Fruit fly (Drosophila melanogaster) S2 (cell line): Measurements from ENCODE around the gene ppk5.

Source experiments
- CG8478 ChIP-seq: fragments of >200 bp; optimal IDR thresholded peaks from 2 replicates; lab custom pipeline; 2018
- CTCF ChIP-seq, 2 experiments: fragments of >200 bp; optimal IDR thresholded peaks; 2 replicates each; lab custom pipeline; 2018

ppk5 gene

DNA sequence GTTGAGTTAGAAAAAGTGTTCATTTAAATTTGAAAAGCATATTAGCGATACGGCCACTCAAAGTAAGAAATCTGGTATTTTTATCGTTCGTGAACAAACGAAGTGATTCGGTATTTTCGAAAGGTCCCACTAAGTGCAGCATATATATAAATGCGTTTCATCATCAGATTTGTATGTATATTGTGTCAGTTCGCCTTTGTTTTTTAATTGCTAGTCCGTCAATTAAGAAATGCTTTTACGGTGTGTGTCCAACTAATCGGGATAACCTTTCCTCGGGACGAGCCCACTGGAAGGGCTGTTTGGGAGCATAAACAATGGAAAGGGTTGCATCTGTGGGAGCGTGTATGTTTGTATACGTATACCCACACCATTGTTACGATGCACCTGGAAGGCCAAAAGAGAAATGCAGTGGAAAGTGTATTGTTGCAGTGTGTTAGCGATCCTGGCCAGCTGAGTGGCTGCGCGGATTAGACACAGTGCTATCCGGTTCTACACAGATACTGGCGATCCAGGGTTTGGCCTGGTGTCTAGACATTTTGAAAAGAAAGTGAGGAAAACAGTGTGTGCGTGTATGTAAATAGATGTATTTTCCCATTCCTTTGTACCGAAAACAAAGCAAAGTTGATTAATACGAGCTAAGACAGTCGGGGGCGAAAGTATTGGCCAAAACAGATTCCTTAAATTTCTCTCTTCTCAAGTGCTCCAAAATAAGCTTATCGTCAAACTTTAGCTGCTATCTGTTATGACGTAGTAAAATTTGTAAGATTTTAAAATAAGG lies 11.2 kb upstream of the ppk5 start, which contains the start of gene CG7611:
Gene CG7611, plus strand, starts transcription at position 128 of the 778 bp plus-strand sequence.
- no peak for TF ChIP-seq CG8478 (lab: Kevin White, UChicago)
- TF ChIP-seq CTCF (optimal IDR thresholded peaks at IDR 0.05; lab: Kevin White, UChicago): peak in 1 of 2 experiments; percentile 1

DNA sequence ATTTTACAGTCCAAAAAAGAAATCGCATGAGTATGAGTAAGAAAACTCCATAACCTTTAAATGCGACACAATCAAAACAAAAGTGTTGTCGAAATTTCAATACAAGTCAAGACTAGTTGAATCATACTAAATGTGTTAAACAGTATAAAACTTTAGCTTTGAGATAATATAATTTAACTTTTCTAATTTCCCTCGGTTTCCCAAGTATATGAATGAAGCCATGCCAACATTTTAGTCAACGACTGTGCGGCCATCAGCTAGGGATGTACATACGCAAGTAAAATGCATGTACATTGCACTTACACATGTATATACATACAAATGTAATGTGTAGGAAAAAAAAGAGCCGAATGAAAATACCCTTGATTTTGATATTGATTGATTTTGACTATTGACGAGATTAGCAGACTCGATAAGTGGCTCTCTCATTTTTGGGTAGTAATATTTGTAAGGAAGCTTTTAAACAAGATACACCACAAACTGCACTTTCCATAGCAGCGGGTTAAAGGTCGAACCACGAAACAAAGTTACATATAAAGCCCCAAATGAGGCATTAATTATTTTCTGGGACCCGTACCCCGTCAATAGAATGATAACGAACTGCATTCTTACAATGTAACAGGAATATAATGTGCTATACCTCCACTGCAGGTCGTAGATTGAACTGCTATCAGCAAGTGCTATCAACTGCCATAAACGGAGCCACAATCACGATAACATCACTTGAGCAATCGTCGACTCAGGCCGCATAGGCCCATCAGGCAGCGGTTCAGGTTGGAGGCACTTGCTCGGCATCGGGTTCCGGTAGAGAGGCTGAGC lies 10.2 kb upstream of the ppk5 start:
- TF ChIP-seq CG8478 (lab: Kevin White, UChicago) (no peak), CTCF (optimal IDR thresholded peaks at IDR 0.05; lab: Kevin White, UChicago) (no peak)

DNA sequence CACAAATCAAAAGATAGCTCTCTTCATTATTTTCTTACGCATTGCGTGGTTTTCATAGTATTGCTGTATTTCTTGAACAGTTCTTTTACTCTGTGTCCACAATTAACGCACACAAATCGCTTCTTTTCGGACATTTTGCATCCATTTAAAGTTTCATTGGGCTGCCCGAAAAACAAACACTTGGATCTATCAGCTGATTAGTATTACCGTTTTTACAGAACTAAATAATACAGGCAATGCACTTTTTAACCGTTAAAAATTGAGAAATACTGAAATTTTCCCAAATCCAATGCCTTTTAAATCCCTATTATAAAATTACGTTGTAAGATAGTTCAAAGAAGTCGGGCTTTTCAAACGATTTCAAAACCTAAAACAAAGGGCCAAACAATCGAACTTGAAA lies 5.4 kb upstream of the ppk5 start, which contains the start of gene Arv1:
Gene Arv1, minus strand, starts transcription at position 226 of the 400 bp plus-strand sequence.
- TF ChIP-seq CTCF (optimal IDR thresholded peaks at IDR 0.05; lab: Kevin White, UChicago): no peak
- no peak for TF ChIP-seq CG8478 (lab: Kevin White, UChicago)

DNA sequence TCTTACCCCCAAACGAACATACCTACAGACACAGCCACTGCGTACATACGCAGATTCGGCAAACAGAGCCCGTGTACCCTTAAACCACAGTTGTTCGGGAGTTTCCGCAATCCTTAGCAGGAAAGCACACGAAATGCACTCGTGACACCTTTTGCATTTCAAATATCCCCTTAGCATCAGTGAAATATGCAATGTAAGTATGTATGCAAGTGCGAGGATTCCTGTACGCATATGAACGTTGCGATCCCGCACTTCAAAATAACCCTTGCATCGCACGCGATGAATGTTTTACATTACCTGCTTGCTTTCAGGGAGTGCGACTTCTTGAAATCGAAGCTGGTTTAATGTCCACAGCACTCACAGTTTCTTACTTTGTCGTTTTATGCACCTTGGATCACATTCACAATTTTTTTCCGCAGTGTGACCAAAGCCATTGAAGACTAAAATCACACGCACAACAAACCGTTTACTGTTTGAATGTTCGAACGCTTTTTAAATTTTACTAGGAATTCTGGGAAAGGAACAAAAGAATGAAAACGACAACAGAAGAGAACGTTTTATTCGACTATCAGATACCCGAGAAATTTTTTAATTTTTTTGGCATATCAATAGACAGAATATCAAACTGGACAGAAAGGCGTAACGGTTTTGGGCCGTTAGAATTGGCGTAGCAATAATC lies 1.1 kb upstream of the ppk5 start, which contains the start of gene Mkrn1:
Gene Mkrn1, minus strand, starts transcription at position 444 of the 679 bp plus-strand sequence.
- TF ChIP-seq CTCF (optimal IDR thresholded peaks at IDR 0.05; lab: Kevin White, UChicago) (peak in 1 of 2 experiments; percentile 40), CG8478 (lab: Kevin White, UChicago) (no peak)

DNA sequence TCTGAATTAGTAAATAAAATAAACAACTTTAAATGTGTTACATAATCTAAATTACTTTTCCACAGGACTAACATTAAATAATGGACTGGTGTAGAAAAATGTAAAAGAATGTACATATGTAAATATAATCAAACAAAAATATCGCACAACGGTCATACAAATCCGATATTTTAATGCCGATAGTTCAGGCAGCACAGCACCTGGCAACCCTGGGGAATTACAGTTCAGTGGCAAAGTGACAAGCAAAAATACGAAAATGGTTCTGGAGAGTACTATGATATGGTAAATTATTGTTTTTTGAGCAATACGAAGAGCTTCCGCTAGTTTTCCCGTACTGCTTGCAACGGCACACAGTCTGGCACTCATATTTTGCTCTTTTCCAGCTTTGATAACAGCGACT lies 2.4 kb downstream of the ppk5 start, which contains the start of gene Rpn10:
Gene Rpn10, plus strand, starts transcription at position 144 of the 400 bp plus-strand sequence.
- TF ChIP-seq CTCF (optimal IDR thresholded peaks at IDR 0.05; lab: Kevin White, UChicago) (peak; percentile 39 to 50), CG8478 (lab: Kevin White, UChicago) (no peak)

DNA sequence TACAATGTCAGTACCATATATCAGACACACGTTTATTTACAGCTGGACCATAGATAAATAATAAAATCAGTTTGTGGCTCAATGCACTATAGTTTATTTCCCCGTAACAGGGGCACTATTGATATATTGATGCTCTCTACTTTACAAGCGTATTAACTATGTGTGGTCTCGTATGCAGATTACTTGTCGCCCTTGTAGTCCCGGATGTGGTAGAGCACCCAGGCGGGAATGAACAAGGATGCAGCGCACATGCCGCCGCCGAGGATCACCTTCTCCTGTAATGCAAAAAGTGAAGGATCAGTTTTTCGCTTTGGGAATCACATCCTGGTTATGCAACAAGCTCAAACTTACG lies 4.4 kb downstream of the ppk5 start:
- TF ChIP-seq CTCF (optimal IDR thresholded peaks at IDR 0.05; lab: Kevin White, UChicago): no peak
- TF ChIP-seq CG8478 (lab: Kevin White, UChicago): no peak

DNA sequence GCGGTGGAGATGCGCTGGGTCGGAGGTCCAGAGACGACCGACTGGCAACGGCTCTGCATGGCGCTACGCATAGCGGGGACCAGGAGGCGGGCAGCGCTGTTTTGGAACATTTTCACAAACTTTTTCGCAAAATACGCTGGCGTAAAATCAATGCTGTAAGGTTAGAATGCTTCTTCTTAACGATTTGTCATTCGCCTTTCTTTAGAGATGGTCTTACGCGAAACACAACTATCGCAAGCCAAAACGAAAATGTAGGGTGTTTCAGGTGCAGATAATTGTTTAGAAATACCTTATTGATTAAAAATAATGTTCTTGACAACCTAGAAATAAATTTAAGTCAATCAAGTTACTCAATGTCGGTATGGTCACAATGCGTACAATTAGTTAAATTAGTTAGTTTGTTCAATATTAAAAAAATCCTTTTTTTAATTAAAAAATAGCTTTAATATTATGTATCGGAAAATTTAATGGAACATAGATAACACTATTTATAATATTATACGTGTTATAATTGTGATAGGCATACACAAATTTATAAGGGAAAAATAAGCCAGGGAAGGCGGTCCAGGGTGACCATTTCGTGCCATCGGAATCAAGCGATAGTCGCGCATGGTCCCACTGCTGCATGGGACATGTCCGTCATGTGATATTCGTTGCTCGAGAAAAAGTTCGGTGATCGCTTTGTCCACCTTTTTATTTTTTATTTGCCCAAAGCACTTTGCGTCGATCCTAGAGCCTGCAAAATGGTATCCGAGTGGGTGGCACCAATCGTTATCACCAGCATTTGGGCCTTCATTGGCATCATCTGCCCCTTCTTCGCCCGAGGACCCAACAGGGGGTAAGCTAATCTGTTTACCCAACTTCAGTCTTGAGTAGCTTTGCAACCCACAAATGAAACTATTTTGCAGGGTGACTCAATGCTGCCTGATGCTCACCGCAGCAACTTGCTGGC lies 5.1 kb downstream of the ppk5 start, which contains the start of the genes COX8 and VhaM9.7-b:
Gene COX8, minus strand, starts transcription at position 203 of the 952 bp plus-strand sequence.
Gene VhaM9.7-b, plus strand, starts transcription at position 618 of the 952 bp plus-strand sequence.
- TF ChIP-seq CTCF (optimal IDR thresholded peaks at IDR 0.05; lab: Kevin White, UChicago): peak; percentile 13 to 14
- no peak for TF ChIP-seq CG8478 (lab: Kevin White, UChicago)

DNA sequence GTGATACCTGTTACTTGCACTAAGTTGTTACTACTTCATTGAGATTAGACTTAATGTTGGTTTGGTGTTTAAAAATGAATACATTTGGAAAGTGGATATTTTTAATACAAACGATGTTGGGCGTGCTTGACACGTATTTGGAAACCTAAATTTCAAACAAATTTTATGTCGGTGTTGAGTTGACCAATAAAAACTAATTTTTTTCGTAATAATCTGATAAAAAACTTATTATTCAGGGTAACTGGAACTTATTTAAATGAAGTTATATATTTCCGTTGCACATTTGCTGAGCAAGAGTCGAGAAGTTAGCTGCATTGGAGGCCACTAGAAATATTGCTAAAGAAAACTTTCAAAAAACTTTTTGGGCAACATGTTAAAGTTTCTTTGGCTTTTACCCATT lies 7.6 kb downstream of the ppk5 start, which contains the start of gene CG33290:
Gene CG33290, plus strand, starts transcription at position 301 of the 400 bp plus-strand sequence.
- TF ChIP-seq CTCF (optimal IDR thresholded peaks at IDR 0.05; lab: Kevin White, UChicago): no peak
- no peak for TF ChIP-seq CG8478 (lab: Kevin White, UChicago)

DNA sequence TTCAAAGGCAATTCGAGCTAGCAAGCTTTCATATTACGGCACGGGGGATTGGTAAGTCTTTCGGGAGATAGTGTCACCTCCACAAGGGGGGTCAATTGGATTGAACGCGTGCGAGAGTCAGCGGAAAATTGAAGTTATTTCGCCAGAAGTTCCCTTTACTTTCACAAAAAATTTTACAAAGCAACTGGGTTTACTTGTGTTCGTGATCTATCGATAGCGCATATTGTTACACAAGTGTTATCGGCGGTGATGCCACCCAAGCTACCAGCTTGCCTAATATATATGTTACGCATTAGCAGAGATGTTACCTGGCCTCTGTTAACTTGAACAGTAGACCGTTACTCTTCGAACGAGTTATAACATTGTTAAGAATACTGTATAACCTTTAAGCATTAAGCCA lies 20.3 kb downstream of the ppk5 start, which contains the start of gene Wnk:
Gene Wnk, minus strand, starts transcription at position 177 of the 400 bp plus-strand sequence.
- TF ChIP-seq CG8478 (lab: Kevin White, UChicago) (no peak), CTCF (optimal IDR thresholded peaks at IDR 0.05; lab: Kevin White, UChicago) (no peak)

DNA sequence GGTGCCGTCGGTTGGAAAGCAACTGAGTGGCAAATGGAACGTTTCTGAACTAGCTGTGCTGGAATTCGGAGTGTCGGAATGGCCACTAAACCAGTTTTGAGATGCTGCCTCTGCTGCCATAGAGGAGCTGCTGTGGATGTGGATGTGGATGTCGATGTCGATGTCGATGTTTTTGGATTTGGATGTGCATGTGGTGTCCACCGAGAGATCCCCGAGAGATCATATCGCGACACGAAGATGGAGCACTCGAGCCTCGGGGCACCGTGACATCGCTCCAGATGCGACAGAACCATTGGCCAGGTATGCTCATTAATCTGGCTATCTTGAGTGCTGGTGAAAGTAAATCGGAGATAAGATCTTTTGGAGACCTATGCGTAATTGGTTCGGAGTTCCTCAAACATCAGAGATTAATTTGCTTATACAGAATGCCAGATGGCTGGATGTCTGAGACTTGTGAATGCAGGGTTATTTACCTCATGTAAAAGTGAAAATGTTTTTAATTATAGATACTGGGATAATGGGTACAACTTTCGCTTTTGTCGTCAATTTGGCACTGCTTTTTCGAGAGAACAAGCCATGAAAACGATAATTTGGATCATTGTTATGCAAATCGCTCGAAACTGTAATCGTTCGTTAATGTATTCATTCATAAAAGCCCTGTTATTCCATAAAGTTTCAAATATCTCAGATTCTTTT lies 23.9 kb downstream of the ppk5 start, which contains the start of gene CG7173:
Gene CG7173, minus strand, starts transcription at position 51 of the 696 bp plus-strand sequence.
- TF ChIP-seq CG8478 (lab: Kevin White, UChicago) (no peak), CTCF (optimal IDR thresholded peaks at IDR 0.05; lab: Kevin White, UChicago) (no peak)

DNA sequence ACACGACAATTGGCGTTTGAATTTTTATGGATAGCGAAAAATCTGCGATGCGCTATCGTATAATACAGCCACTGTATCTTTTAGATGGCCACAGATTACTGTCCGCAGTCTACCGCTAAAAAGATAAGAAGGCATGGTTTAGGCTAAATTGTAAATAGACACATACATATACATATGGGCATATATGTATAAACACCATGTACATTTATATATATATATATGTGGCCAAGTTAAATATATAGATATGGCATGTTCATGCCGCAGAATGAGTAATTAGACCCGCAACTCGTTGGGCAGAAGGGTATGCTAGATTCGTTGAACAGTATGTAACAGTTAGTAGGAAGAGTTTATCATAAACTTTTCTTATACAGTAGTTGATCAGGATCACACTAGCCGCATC lies 27.6 kb downstream of the ppk5 start, which contains the start of gene CapaR:
Gene CapaR, minus strand, starts transcription at position 101 of the 400 bp plus-strand sequence.
- TF ChIP-seq CG8478 (lab: Kevin White, UChicago) (no peak), CTCF (optimal IDR thresholded peaks at IDR 0.05; lab: Kevin White, UChicago) (no peak)

DNA sequence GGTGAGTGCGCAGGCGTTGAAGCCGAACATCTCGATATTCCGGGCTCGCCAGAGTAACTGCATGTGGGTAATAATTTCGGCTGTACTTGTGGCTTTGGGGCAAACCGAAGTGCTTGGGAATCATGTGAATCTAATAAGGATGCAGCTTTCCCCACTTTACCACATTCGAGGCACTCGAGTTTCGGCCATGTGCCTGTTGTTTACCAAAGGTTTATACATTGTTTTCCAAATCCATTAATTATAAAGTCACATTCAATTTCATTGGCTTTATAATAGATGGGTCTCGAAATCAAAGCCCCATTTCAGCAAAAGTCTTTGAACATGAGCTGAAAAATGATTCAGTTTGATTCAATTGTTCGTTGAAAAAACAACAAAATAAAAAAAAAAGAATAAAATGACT lies 30.7 kb downstream of the ppk5 start, which contains the start of gene CG7634:
Gene CG7634, plus strand, starts transcription at position 301 of the 400 bp plus-strand sequence.
- TF ChIP-seq CTCF (optimal IDR thresholded peaks at IDR 0.05; lab: Kevin White, UChicago) (no peak), CG8478 (lab: Kevin White, UChicago) (no peak)
